Worm (Caenorhabditis elegans): Measurements from ENCODE around the gene Y39A1A.20.

DNA sequence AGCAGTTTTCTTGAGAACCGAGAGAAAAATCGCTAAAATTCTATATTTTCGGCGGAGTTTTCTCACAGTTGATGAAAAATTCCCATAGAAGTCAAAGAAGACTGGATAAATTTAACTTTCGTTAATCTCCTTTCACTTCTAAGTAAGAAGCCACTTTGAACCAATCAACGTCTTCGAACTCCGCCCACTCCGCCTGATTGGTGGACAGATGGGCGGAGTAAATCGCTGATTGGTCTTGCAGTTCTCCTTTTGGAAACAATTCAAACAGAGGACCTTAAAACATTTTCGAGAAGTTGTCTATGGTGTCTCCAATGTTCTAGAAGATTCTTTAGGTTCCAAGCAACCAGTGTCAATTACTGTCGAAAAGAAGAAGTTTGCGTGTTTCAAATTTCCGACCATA, 42.0 kb downstream of the Y39A1A.20 start:
- no peak for TF ChIP-seq cnd-1 (tag; optimal IDR thresholded peaks at IDR 0.05)
- TF ChIP-seq lin-32 (GFP tag; optimal IDR thresholded peaks at IDR 0.05), result no peak
- no peak for TF ChIP-seq sptf-1 (tag; optimal IDR thresholded peaks at IDR 0.05)
- TF ChIP-seq unc-62 (GFP tag; optimal IDR thresholded peaks at IDR 0.05), result no peak
- no peak for TF ChIP-seq lsy-2 (tag; optimal IDR thresholded peaks at IDR 0.05)
- no peak for TF ChIP-seq elt-1 (tag; optimal IDR thresholded peaks at IDR 0.05; ENCODE audit: borderline replicate concordance, insufficient read depth)
- no peak for TF ChIP-seq nhr-237 (tag; optimal IDR thresholded peaks at IDR 0.05)
- no peak for TF ChIP-seq ces-1 (GFP tag; optimal IDR thresholded peaks at IDR 0.05)
- TF ChIP-seq unc-120 (tag; optimal IDR thresholded peaks at IDR 0.05; ENCODE audit: poor library complexity, severe bottlenecking), result no peak
- no peak for TF ChIP-seq unc-39 (tag; optimal IDR thresholded peaks at IDR 0.05)
- no peak for TF ChIP-seq ceh-83 (GFP tag; optimal IDR thresholded peaks at IDR 0.05)
- TF ChIP-seq lin-13 (tag; optimal IDR thresholded peaks at IDR 0.05), result no peak
- no peak for TF ChIP-seq bed-3 (GFP tag; optimal IDR thresholded peaks at IDR 0.05)
